Worm (Caenorhabditis elegans) whole organism, late embryonic: ENCODE results near the gene F18A1.1.

Source experiments
- C08G9.2 ChIP-seq: sonication (generic microtip); optimal IDR thresholded peaks from 2 replicates; lab custom pipeline; 2016; ENCODE audit warnings: mild to moderate bottlenecking, missing genetic modification characterization, moderate library complexity, missing compliant biosample characterization
- C38D4.7 ChIP-seq: fragments of 200-800 bp; sonication (Bioruptor generic); optimal IDR thresholded peaks from 2 replicates; lab custom pipeline; 2018; ENCODE audit warnings: mild to moderate bottlenecking, missing genetic modification characterization, moderate library complexity, missing compliant biosample characterization
- F13H6.1 ChIP-seq: sonication (generic microtip); optimal IDR thresholded peaks from 2 replicates; lab custom pipeline; 2016; ENCODE audit warnings: missing genetic modification characterization, missing compliant biosample characterization
- K02D7.2 ChIP-seq: sonication (generic microtip); optimal IDR thresholded peaks from 2 replicates; lab custom pipeline; 2017; ENCODE audit warnings: mild to moderate bottlenecking, missing genetic modification characterization, missing compliant biosample characterization
- K09A11.1 ChIP-seq: sonication (generic microtip); optimal IDR thresholded peaks from 2 replicates; lab custom pipeline; 2017; ENCODE audit warnings: antibody characterized with exemption, mild to moderate bottlenecking, missing genetic modification characterization, missing compliant biosample characterization; ENCODE audit not compliant: insufficient read depth
- T23F11.4 ChIP-seq: fragments of 200-800 bp; sonication (Bioruptor generic); optimal IDR thresholded peaks from 2 replicates; lab custom pipeline; 2018; ENCODE audit warnings: mild to moderate bottlenecking, missing genetic modification characterization, missing compliant biosample characterization
- Y22D7AL.16 ChIP-seq: sonication (generic microtip); optimal IDR thresholded peaks from 2 replicates; lab custom pipeline; 2016; ENCODE audit warnings: missing genetic modification characterization, missing compliant biosample characterization
- ahr-1 ChIP-seq: sonication (generic microtip); optimal IDR thresholded peaks from 2 replicates; lab custom pipeline; 2016; ENCODE audit warnings: missing genetic modification characterization, missing compliant biosample characterization
- ama-1 ChIP-seq: fragments of 150-350 bp; optimal IDR thresholded peaks from 2 replicates; lab custom pipeline; 2014
- ceh-19 ChIP-seq: fragments of 200-800 bp; sonication (Bioruptor generic); optimal IDR thresholded peaks from 2 replicates; lab custom pipeline; 2018; ENCODE audit warnings: mild to moderate bottlenecking, missing genetic modification characterization, missing compliant biosample characterization
- ceh-2 ChIP-seq: sonication (generic microtip); optimal IDR thresholded peaks from 2 replicates; lab custom pipeline; 2016; ENCODE audit warnings: missing genotype, missing genetic modification characterization, missing compliant biosample characterization
- ceh-22 ChIP-seq: sonication (generic microtip); optimal IDR thresholded peaks from 2 replicates; lab custom pipeline; 2017; ENCODE audit warnings: missing biosample characterization, missing genetic modification characterization
- ceh-24 ChIP-seq: sonication (generic microtip); optimal IDR thresholded peaks from 2 replicates; lab custom pipeline; 2016; ENCODE audit warnings: mild to moderate bottlenecking, missing genetic modification characterization, missing compliant biosample characterization
- ceh-30 ChIP-seq: fragments of 150-350 bp; optimal IDR thresholded peaks from 2 replicates; lab custom pipeline; 2014; ENCODE audit warnings: missing biosample characterization, missing genetic modification characterization
- ceh-34 ChIP-seq: sonication (generic microtip); optimal IDR thresholded peaks from 2 replicates; lab custom pipeline; 2016; ENCODE audit warnings: mild to moderate bottlenecking, missing genetic modification characterization, missing compliant biosample characterization
- ceh-6 ChIP-seq: fragments of 200-800 bp; sonication (Bioruptor generic); optimal IDR thresholded peaks from 2 replicates; lab custom pipeline; 2018; ENCODE audit warnings: mild to moderate bottlenecking, missing genetic modification characterization, missing compliant biosample characterization
- elt-2 ChIP-seq: sonication (generic microtip); optimal IDR thresholded peaks from 2 replicates; lab custom pipeline; 2016; ENCODE audit warnings: missing genetic modification reagents, missing genetic modification characterization, missing compliant biosample characterization
- ets-4 ChIP-seq: sonication (generic microtip); optimal IDR thresholded peaks from 2 replicates; lab custom pipeline; 2016; ENCODE audit warnings: missing genetic modification characterization, missing compliant biosample characterization
- eyg-1 ChIP-seq: sonication (generic microtip); optimal IDR thresholded peaks from 2 replicates; lab custom pipeline; 2016; ENCODE audit warnings: missing genotype, missing genetic modification characterization, missing compliant biosample characterization
- fkh-10 ChIP-seq: fragments of 150-350 bp; optimal IDR thresholded peaks from 2 replicates; lab custom pipeline; 2014; ENCODE audit warnings: missing biosample characterization, missing genetic modification reagents, missing genetic modification characterization
- fkh-6 ChIP-seq: sonication (generic microtip); optimal IDR thresholded peaks from 2 replicates; lab custom pipeline; 2016; ENCODE audit warnings: missing genetic modification characterization, missing compliant biosample characterization
- gmeb-2 ChIP-seq: sonication (generic microtip); optimal IDR thresholded peaks from 2 replicates; lab custom pipeline; 2016; ENCODE audit warnings: missing genetic modification characterization, inconsistent platforms, missing compliant biosample characterization
- lim-6 ChIP-seq: sonication (generic microtip); optimal IDR thresholded peaks from 2 replicates; lab custom pipeline; 2016; ENCODE audit warnings: missing genetic modification characterization, missing compliant biosample characterization
- lin-11 ChIP-seq: fragments of 200-800 bp; sonication (Bioruptor generic); optimal IDR thresholded peaks from 2 replicates; lab custom pipeline; 2018; ENCODE audit warnings: mild to moderate bottlenecking, missing genetic modification characterization, missing compliant biosample characterization
- madf-2 ChIP-seq: sonication (generic microtip); optimal IDR thresholded peaks from 2 replicates; lab custom pipeline; 2017; ENCODE audit warnings: missing genetic modification characterization, missing compliant biosample characterization
- nhr-11 ChIP-seq: fragments of 150-350 bp; optimal IDR thresholded peaks from 2 replicates; lab custom pipeline; 2014; ENCODE audit warnings: missing biosample characterization, missing genetic modification characterization
- pag-3 ChIP-seq: sonication (generic microtip); optimal IDR thresholded peaks from 2 replicates; lab custom pipeline; 2016; ENCODE audit warnings: missing compliant biosample characterization, missing genetic modification characterization, borderline replicate concordance
- pros-1 ChIP-seq: fragments of 150-350 bp; optimal IDR thresholded peaks from 2 replicates; lab custom pipeline; 2014; ENCODE audit warnings: missing biosample characterization, missing genetic modification reagents, missing genetic modification characterization
- ref-2 ChIP-seq: sonication (generic microtip); optimal IDR thresholded peaks from 2 replicates; lab custom pipeline; 2016; ENCODE audit warnings: missing genetic modification characterization, missing compliant biosample characterization
- sdc-2 ChIP-seq: sonication (generic microtip); optimal IDR thresholded peaks from 2 replicates; lab custom pipeline; 2016; ENCODE audit warnings: missing genotype, missing genetic modification characterization, missing compliant biosample characterization
- sox-2 ChIP-seq: fragments of 200-800 bp; sonication (Bioruptor generic); IDR thresholded peaks from 2 replicates; pipeline ENCODE4 v1.3.6; 2022; ENCODE audit warnings: missing genetic modification reagents, missing genetic modification characterization, missing compliant biosample characterization
- sox-4 ChIP-seq: sonication (generic microtip); optimal IDR thresholded peaks from 2 replicates; lab custom pipeline; 2017; ENCODE audit warnings: mild to moderate bottlenecking, missing genetic modification characterization, inconsistent platforms, missing compliant biosample characterization
- tbx-7 ChIP-seq: sonication (generic microtip); optimal IDR thresholded peaks from 2 replicates; lab custom pipeline; 2016; ENCODE audit warnings: missing genotype, missing genetic modification characterization, missing compliant biosample characterization
- ttx-3 ChIP-seq: sonication (generic microtip); optimal IDR thresholded peaks from 2 replicates; lab custom pipeline; 2016; ENCODE audit warnings: missing genetic modification reagents, missing genetic modification characterization, missing compliant biosample characterization
- unc-86 ChIP-seq: sonication (generic microtip); optimal IDR thresholded peaks from 2 replicates; lab custom pipeline; 2016; ENCODE audit warnings: missing genetic modification characterization, missing compliant biosample characterization

The F18A1.1 gene

ce11 chrII:7678512-7678911, 6.2 kb upstream of the F18A1.1 start:
- no peak for TF ChIP-seq pros-1 (tag; lab: Kevin White, UChicago)
- no peak for TF ChIP-seq pag-3 (tag; lab: Kevin White, UChicago)
- TF ChIP-seq Y22D7AL.16 (tag; lab: Kevin White, UChicago), result no peak
- no peak for TF ChIP-seq lim-6
- TF ChIP-seq ttx-3 (tag; lab: Kevin White, UChicago), result no peak
- TF ChIP-seq elt-2 (tag; lab: Kevin White, UChicago), result no peak
- no peak for TF ChIP-seq lin-11 (tag; lab: Kevin White, UChicago)
- no peak for TF ChIP-seq K09A11.1
- TF ChIP-seq sdc-2 (tag; lab: Kevin White, UChicago), result no peak
- no peak for TF ChIP-seq fkh-10 (GFP tag; lab: Kevin White, UChicago)
- no peak for TF ChIP-seq ceh-2 (tag; lab: Kevin White, UChicago)
- TF ChIP-seq ceh-19, result no peak
- no peak for TF ChIP-seq sox-4 (tag; lab: Kevin White, UChicago)
- TF ChIP-seq C08G9.2 (tag; lab: Kevin White, UChicago), result peak; percentile 34
- no peak for TF ChIP-seq madf-2
- peak; percentile 40 for TF ChIP-seq ref-2 (tag; lab: Kevin White, UChicago)
- TF ChIP-seq, all 69 proteins: peak for 2

DNA sequence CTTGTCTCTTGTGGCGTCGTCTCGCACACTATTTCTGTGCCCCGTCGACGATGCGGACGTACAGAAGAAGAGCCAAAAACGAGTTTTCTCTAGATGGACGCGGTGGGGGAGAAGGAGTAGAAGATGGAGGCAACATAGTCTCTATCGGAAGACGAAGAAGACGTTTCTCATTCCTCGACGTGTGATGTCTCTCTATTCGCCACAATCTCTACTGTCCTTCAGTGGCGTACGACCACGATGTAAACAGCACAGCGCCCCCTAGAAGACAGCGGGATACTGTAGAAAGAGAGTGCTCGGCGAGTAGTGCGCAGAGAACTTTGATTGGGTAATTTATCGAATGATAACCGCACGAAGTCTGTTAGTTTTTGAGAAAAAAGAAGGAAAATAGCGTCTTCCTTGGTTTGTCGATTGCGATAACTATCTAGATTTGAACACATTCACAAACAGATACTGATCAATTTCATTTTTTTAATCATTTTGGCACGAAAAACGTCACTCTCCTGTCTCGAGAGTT, 5.1 kb upstream of the F18A1.1 start:
- no peak for TF ChIP-seq fkh-6 (tag; lab: Kevin White, UChicago)
- TF ChIP-seq ref-2 (tag; lab: Kevin White, UChicago), result peak; percentile 35

DNA sequence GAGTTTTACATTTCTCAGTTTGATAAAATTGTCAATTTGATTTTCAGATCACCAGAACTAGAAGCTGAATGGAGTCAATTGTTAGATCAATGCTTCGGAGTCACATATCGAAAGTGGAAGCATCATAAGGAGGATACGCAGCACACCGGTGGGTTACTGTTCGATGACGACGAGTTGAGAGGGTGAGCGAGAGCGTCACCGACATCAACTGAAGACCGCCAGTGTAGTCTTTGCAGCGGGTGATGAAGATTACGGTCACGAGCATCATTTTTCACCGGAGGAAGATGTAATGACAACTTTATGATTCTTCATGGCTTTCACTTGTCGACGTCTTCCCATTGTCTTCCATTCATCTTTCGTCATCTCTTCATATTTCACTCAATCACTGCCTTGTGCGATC, 2.8 kb upstream of the F18A1.1 start, which contains the start of gene lin-26:
Gene lin-26, plus strand, starts transcription at position 301 of the 400 bp plus-strand sequence.
- TF ChIP-seq ahr-1 (tag; lab: Kevin White, UChicago) (no peak), tbx-7 (no peak), lim-6 (no peak), ceh-22 (tag; lab: Kevin White, UChicago) (no peak), K02D7.2 (tag; lab: Kevin White, UChicago) (no peak), eyg-1 (tag; lab: Kevin White, UChicago) (no peak), ceh-24 (tag; lab: Kevin White, UChicago) (no peak), C08G9.2 (tag; lab: Kevin White, UChicago) (no peak), elt-2 (tag; lab: Kevin White, UChicago) (no peak), nhr-11 (tag; lab: Kevin White, UChicago) (no peak)

DNA sequence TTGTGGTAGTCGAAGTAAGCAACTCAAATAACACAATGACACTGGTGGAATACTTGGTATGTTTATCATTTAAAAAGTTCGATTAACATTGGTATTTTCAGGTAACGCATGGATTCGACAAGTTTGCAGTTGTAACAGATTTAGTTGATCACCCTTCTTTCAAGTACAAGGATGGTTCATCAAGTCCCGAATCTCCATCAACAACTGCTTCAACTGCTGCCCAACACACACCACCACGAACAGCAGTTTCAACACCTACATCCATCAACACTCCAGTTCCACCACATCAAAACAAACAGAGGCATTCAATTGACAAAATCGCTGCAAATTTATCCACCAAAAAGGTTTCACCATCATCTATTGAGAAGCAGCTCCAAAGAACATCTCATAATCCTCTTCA, 2.2 kb upstream of the F18A1.1 start:
- no peak for TF ChIP-seq ama-1
- no peak for TF ChIP-seq ahr-1 (tag; lab: Kevin White, UChicago)
- TF ChIP-seq C38D4.7 (GFP tag; lab: Kevin White, UChicago), result no peak
- no peak for TF ChIP-seq lim-6
- no peak for TF ChIP-seq ceh-6 (GFP tag; lab: Kevin White, UChicago)
- TF ChIP-seq F13H6.1 (tag; lab: Kevin White, UChicago), result no peak
- no peak for TF ChIP-seq sox-4 (tag; lab: Kevin White, UChicago)

DNA sequence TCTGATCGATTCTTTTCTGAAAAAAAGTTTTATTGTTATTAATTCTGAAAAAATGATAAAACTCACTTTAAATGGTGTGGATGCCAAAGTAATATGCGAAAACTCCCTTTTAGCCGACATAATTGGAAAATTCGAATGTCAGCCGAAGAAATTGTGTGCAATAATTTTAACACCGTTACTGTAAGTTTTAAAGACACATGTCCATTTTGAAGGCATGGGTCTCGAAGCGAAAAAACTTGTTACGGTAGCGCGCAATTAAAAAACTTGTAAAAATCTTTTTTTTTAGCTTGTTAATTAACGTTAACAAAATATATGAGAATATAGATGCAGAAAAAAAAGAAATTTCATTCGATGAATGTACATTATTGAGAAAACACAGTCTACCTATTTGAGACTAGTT, 5.7 kb downstream of the F18A1.1 start, which contains the start of gene pid-1:
Gene pid-1, minus strand, starts transcription at position 173 of the 400 bp plus-strand sequence.
- TF ChIP-seq ceh-30 (tag; lab: Kevin White, UChicago) (no peak), madf-2 (no peak), gmeb-2 (tag; lab: Kevin White, UChicago) (no peak), ref-2 (tag; lab: Kevin White, UChicago) (no peak), unc-86 (tag; lab: Kevin White, UChicago) (no peak), sox-2 (GFP tag; lab: Robert Waterston, UW) (no peak), elt-2 (tag; lab: Kevin White, UChicago) (no peak), ceh-34 (tag; lab: Kevin White, UChicago) (no peak), ceh-19 (no peak), K09A11.1 (no peak), C08G9.2 (tag; lab: Kevin White, UChicago) (no peak), nhr-11 (tag; lab: Kevin White, UChicago) (no peak), ets-4 (tag; lab: Kevin White, UChicago) (no peak), T23F11.4 (GFP tag; lab: Kevin White, UChicago) (no peak)
